Fruit fly (Drosophila melanogaster): ENCODE measurements around the gene CG31286.

The CG31286 gene

dm6 chr3R:6659941-6660340 is 18.9 kb downstream of the CG31286 start, which contains the start of gene agt (continued):
- TF ChIP-seq al (GFP tag; IDR thresholded peaks at IDR 0.05) (no peak), CG15011 (GFP tag; optimal IDR thresholded peaks at IDR 0.05) (no peak), Aef1 (GFP tag; IDR thresholded peaks at IDR 0.05) (no peak), unc-4 (GFP tag; IDR thresholded peaks at IDR 0.05; ENCODE audit: partially characterized antibody) (0 out of 2 replicates have a peak, but pooled peaks have one; percentile 15), CG12391 (tag; optimal IDR thresholded peaks at IDR 0.05) (peak; percentile 40), Dfd (GFP tag; optimal IDR thresholded peaks at IDR 0.05) (no peak), Awh (GFP tag; IDR thresholded peaks at IDR 0.05) (no peak), sob (GFP tag; IDR thresholded peaks at IDR 0.05) (no peak), abd-A (tag; optimal IDR thresholded peaks at IDR 0.05) (no peak), Mad (GFP tag; optimal IDR thresholded peaks at IDR 0.05) (no peak), psq (GFP tag; optimal IDR thresholded peaks at IDR 0.05) (no peak), CG12104 (GFP tag; optimal IDR thresholded peaks at IDR 0.05) (no peak), Sry-β (GFP tag; optimal IDR thresholded peaks at IDR 0.05) (no peak), ac (GFP tag; optimal IDR thresholded peaks at IDR 0.05) (no peak), dpn (GFP tag; optimal IDR thresholded peaks at IDR 0.05) (no peak), CG34422 (GFP tag; IDR thresholded peaks at IDR 0.05) (no peak), pros (GFP tag; optimal IDR thresholded peaks at IDR 0.05) (no peak), HLH3B (GFP tag; IDR thresholded peaks at IDR 0.05) (no peak), Hmr (GFP tag; optimal IDR thresholded peaks at IDR 0.05) (peak; percentile 57), pnt (GFP tag; optimal IDR thresholded peaks at IDR 0.05) (no peak), lov (optimal IDR thresholded peaks at IDR 0.05) (no peak), lov (GFP tag; IDR thresholded peaks at IDR 0.05) (no peak), BEAF-32 (GFP tag; optimal IDR thresholded peaks at IDR 0.05) (peak; percentile 51), CG18476 (GFP tag; optimal IDR thresholded peaks at IDR 0.05) (no peak), Sry-δ (GFP tag; optimal IDR thresholded peaks at IDR 0.05) (peak; percentile 34), nau (GFP tag; optimal IDR thresholded peaks at IDR 0.05) (no peak), HLH54F (GFP tag; optimal IDR thresholded peaks at IDR 0.05) (no peak), CG15479 (GFP tag; optimal IDR thresholded peaks at IDR 0.05) (no peak), CG4854 (GFP tag; optimal IDR thresholded peaks at IDR 0.05) (no peak), bbx (GFP tag; IDR thresholded peaks at IDR 0.05; ENCODE audit: partially characterized antibody) (0 out of 2 replicates have a peak, but pooled peaks have one; percentile 35), B-H2 (GFP tag; optimal IDR thresholded peaks at IDR 0.05) (no peak), chinmo (GFP tag; IDR thresholded peaks at IDR 0.05; ENCODE audit: partially characterized antibody) (no peak), Xrp1 (GFP tag; IDR thresholded peaks at IDR 0.05) (0 out of 2 replicates have a peak, but pooled peaks have one; percentile 17), CG7357 (GFP tag; IDR thresholded peaks at IDR 0.05) (no peak), dm (GFP tag; optimal IDR thresholded peaks at IDR 0.05) (no peak), CG32532 (GFP tag; IDR thresholded peaks at IDR 0.05) (no peak), CG33213 (GFP tag; optimal IDR thresholded peaks at IDR 0.05) (peak; percentile 26), crc (GFP tag; optimal IDR thresholded peaks at IDR 0.05) (no peak), en (GFP tag; optimal IDR thresholded peaks at IDR 0.05) (no peak), NK7.1 (GFP tag; optimal IDR thresholded peaks at IDR 0.05) (no peak), CG14710 (tag; optimal IDR thresholded peaks at IDR 0.05) (peak; percentile 71), CG42726 (GFP tag; IDR thresholded peaks at IDR 0.05; ENCODE audit: partially characterized antibody) (0 out of 2 replicates have a peak, but pooled peaks have one; percentile 28), fd3F (GFP tag; optimal IDR thresholded peaks at IDR 0.05) (no peak), CG4328 (GFP tag; optimal IDR thresholded peaks at IDR 0.05) (no peak), CG1529 (GFP tag; optimal IDR thresholded peaks at IDR 0.05) (no peak), CG7556 (GFP tag; optimal IDR thresholded peaks at IDR 0.05) (no peak), da (GFP tag; optimal IDR thresholded peaks at IDR 0.05) (no peak), amos (GFP tag; IDR thresholded peaks at IDR 0.05; ENCODE audit: partially characterized antibody) (peak; percentile 41; the same call in 1 of the 2 replicates), Dbx (GFP tag; IDR thresholded peaks at IDR 0.05) (0 out of 3 replicates have a peak, but pooled peaks have one; percentile 5), NfI (GFP tag; optimal IDR thresholded peaks at IDR 0.05) (no peak), CG10959 (GFP tag; IDR thresholded peaks at IDR 0.05) (no peak)

Measured in whole organism, embryonic.